Worm (Caenorhabditis elegans): ENCODE measurements around the gene ptrg-1.

The ptrg-1 gene

DNA sequence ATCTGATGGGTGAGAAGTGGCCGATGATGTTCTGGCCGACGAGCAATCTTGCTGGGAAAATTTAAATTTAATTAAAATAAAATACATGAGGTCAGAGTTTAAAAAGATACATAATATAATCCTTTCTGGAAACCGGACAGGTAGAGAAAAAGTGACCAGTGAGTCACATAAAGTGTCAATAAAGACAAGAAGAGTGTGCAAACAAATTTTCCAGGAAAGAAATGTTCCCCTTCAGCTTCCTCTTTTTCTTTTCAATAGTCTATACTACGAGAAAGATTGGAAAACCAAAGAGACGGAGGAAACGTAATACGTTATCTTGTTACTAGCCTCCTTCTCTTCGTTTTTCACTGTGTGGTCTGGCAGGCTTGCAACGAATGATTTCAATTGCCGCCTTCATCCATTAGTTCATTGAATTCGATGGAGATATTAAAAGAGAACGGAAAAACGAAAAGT lies 43.7 kb downstream of the ptrg-1 start, which contains the start of gene tsp-12:
tsp-12 (minus strand) TSS at position 51 of the 453 bp plus-strand sequence.
- no peak for TF ChIP-seq ztf-29 (GFP tag; IDR thresholded peaks at IDR 0.05)

DNA sequence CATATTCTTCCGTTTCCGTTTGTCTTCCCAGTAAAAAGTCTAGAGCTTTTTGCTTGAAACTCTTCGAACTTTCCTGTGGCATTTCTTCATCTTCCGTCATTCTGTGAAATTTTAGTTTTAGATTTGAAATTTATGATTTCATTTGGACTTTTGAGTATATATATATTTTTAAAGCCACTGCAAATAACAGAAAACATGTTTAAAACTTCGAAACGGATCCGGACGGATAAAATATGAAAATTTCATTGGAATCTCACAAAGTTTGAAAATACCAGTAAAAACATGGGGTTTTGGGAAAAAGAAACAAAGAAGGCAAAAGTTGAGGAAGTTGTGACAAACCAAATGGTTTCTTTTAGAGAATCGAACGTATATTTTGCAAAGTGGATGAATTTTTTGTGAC lies 45.3 kb downstream of the ptrg-1 start, which contains the start of gene pigs-1:
pigs-1 (minus strand) TSS at position 101 of the 400 bp plus-strand sequence.
- TF ChIP-seq ref-1 (GFP tag; conservative IDR thresholded peaks at IDR 0.05) (no peak), T22C8.4 (GFP tag; IDR thresholded peaks at IDR 0.05) (no peak), cog-1 (tag; optimal IDR thresholded peaks at IDR 0.05) (no peak), ztf-29 (GFP tag; IDR thresholded peaks at IDR 0.05) (no peak), klf-2 (GFP tag; conservative IDR thresholded peaks at IDR 0.05) (no peak), flt-1 (GFP tag; IDR thresholded peaks at IDR 0.05) (no peak), med-1 (GFP tag; optimal IDR thresholded peaks at IDR 0.05; ENCODE audit: insufficient read depth) (no peak), ztf-23 (GFP tag; IDR thresholded peaks at IDR 0.05) (no peak), tab-1 (GFP tag; IDR thresholded peaks at IDR 0.05) (no peak)

DNA sequence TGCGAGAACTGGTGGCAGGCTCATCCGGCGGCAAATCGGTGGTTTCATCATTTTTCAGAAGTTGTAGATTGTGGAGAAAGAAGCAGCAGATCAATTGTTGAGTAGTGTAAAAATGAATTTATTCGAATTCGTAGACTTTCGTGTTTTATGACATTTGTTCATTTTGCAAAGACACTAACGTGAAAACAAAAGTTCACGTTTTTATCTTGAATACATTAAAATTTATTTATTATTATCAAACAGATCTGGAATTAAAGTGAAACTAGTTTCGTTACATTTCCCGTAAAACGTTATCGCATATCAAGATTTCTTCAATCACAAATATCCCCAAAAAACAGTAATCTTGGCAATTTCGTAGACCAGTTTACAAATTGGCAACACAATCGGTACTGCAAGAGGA lies 47.4 kb downstream of the ptrg-1 start, which contains the start of gene T14G10.8:
T14G10.8 (minus strand) TSS at position 101 of the 400 bp plus-strand sequence.
- TF ChIP-seq flt-1 (GFP tag; IDR thresholded peaks at IDR 0.05) (no peak), cog-1 (tag; optimal IDR thresholded peaks at IDR 0.05) (no peak), tab-1 (GFP tag; IDR thresholded peaks at IDR 0.05) (no peak), ztf-23 (GFP tag; IDR thresholded peaks at IDR 0.05) (no peak), T22C8.4 (GFP tag; IDR thresholded peaks at IDR 0.05) (no peak), ztf-29 (GFP tag; IDR thresholded peaks at IDR 0.05) (no peak), klf-2 (GFP tag; conservative IDR thresholded peaks at IDR 0.05) (no peak), med-1 (GFP tag; optimal IDR thresholded peaks at IDR 0.05; ENCODE audit: insufficient read depth) (no peak), ref-1 (GFP tag; conservative IDR thresholded peaks at IDR 0.05) (no peak)

DNA sequence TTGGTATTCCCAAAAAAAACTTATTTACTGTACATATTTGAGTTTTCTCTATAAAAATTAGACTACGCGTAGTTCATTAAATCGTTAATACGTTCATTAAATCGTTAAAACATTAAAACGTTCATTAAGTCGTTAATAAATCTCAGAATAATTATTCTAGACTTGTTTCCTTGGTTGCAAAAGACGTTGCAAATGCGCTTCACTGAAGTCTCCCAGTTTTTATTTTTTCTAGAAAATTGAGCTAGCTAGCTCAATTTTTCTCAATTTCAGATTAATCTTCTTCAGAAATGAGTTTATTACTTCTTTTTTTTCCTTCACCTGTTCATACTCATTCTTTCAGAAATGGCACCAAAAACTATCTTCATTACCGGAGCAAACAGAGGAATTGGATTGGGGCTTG lies 49.3 kb downstream of the ptrg-1 start:
- TF ChIP-seq cog-1 (tag; optimal IDR thresholded peaks at IDR 0.05) (no peak), med-1 (GFP tag; optimal IDR thresholded peaks at IDR 0.05; ENCODE audit: insufficient read depth) (no peak), klf-2 (GFP tag; conservative IDR thresholded peaks at IDR 0.05) (no peak), ztf-29 (GFP tag; IDR thresholded peaks at IDR 0.05) (no peak), ref-1 (GFP tag; conservative IDR thresholded peaks at IDR 0.05) (no peak)

DNA sequence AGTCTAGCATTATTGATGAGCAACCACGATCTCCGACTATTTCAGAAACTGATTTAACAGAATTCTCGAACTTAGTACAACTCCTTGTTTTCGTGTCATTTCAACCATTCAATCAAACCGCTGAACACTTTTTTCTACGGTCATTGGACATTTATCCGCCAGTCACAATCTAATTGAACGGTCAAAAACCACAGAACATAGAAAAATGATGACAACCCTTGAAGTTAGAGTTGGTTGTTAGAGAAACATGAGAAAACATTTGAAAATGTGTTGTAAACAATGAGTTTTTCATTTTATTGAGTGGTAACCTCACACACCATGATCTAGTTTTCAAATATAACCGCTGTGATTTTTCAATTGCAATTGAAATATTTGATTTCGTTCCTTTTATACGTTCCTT lies 49.8 kb downstream of the ptrg-1 start:
- TF ChIP-seq flt-1 (GFP tag; IDR thresholded peaks at IDR 0.05) (no peak), tab-1 (GFP tag; IDR thresholded peaks at IDR 0.05) (no peak), T22C8.4 (GFP tag; IDR thresholded peaks at IDR 0.05) (no peak), klf-2 (GFP tag; conservative IDR thresholded peaks at IDR 0.05) (no peak)

DNA sequence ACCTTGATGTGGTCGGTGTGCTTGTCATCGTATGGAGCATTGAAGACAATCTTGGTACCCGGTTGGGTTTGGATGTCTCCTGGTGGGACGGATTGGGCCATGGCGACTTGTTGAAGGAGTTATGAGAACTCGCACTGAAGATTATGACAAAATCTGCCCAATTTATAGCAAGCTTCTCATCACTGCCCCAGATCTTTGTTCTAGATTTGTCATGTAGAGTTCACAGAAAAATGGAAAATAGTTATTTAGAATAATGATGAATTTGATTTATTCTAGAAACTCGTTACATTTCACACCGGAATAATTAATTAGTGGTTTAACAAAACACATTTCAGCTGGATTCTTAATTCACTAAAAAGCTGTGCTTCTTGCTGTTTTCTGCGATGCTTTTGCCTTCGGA lies 50.6 kb downstream of the ptrg-1 start, which contains the start of gene msp-38:
msp-38 (minus strand) TSS at position 101 of the 400 bp plus-strand sequence.
- TF ChIP-seq ref-1 (GFP tag; conservative IDR thresholded peaks at IDR 0.05): no peak

DNA sequence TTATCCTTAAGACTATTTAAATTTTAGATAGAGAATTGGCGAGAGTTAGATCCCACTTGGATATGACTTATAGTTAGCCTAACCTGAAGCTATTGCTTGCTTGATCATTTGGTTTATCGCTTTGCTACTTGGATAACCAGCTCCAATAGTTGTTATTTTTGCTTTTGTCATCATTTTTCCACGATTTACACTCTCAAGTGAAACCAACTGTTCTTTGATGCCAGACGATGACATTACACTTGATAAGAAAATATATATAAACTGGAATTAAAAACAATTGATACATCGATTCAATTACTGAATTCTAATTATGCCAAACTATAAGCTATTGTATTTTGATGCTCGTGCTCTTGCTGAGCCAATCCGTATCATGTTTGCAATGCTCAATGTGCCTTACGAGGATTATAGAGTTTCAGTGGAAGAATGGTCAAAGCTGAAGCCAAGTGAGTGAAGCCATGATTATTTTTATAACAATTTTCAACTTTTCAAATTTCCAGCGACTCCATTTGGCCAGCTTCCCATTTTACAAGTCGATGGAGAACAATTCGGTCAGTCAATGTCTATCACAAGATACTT lies 52.2 kb downstream of the ptrg-1 start, which contains the start of the genes gst-2, gst-4 and dhs-12:
gst-2 (minus strand) TSS at position 132 of the 576 bp plus-strand sequence.
gst-4 (plus strand) TSS at position 296 of the 576 bp plus-strand sequence.
dhs-12 (plus strand) TSS at position 526 of the 576 bp plus-strand sequence.
- TF ChIP-seq ref-1 (GFP tag; conservative IDR thresholded peaks at IDR 0.05) (no peak), med-1 (GFP tag; optimal IDR thresholded peaks at IDR 0.05; ENCODE audit: insufficient read depth) (no peak), ztf-29 (GFP tag; IDR thresholded peaks at IDR 0.05) (no peak), flt-1 (GFP tag; IDR thresholded peaks at IDR 0.05) (no peak), ztf-23 (GFP tag; IDR thresholded peaks at IDR 0.05) (no peak), tab-1 (GFP tag; IDR thresholded peaks at IDR 0.05) (no peak), T22C8.4 (GFP tag; IDR thresholded peaks at IDR 0.05) (no peak), klf-2 (GFP tag; conservative IDR thresholded peaks at IDR 0.05) (no peak), cog-1 (tag; optimal IDR thresholded peaks at IDR 0.05) (no peak)

DNA sequence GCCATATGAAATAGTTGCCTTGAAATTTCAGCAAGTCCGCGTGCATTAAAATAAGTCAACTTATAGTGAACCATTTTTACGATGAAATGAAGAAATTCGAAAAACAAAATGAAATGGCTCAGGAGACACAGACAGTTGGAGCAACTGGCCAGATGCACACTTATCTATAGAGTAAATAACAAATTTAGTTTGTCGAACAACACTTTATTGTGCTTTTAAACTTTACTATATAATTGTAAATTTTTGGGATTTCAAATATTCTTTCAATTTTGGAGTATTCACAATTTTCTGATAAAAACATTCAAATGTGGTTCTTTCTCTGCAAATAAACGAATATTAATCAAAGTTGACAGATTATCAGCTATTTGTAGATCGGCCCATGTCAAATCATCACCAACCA lies 54.1 kb downstream of the ptrg-1 start, which contains the start of gene gst-3:
gst-3 (minus strand) TSS at position 101 of the 400 bp plus-strand sequence.
- TF ChIP-seq T22C8.4 (GFP tag; IDR thresholded peaks at IDR 0.05) (no peak), tab-1 (GFP tag; IDR thresholded peaks at IDR 0.05) (no peak), cog-1 (tag; optimal IDR thresholded peaks at IDR 0.05) (no peak), flt-1 (GFP tag; IDR thresholded peaks at IDR 0.05) (no peak)

DNA sequence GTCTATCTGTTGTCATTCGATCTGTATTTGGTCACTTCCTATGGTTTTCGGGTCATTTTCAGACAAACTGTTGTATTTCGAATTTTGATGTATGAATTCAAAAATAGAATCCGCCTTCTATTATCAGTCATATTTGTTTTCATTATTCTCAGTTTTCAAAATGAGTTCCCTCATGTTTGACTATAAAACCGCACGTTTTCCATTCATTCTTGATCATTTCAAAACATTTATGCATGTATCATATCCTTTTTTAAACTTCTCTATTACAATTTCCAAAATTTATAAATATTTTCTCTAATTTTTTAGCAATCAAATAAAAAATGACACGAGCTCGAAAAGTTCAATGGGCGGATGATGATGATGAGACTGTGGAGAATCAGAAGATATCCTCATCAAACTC lies 56.4 kb downstream of the ptrg-1 start, which contains the start of gene K08F4.12:
K08F4.12 (plus strand) TSS at position 301 of the 400 bp plus-strand sequence.
- TF ChIP-seq ztf-29 (GFP tag; IDR thresholded peaks at IDR 0.05) (no peak), cog-1 (tag; optimal IDR thresholded peaks at IDR 0.05) (no peak), flt-1 (GFP tag; IDR thresholded peaks at IDR 0.05) (no peak), ref-1 (GFP tag; conservative IDR thresholded peaks at IDR 0.05) (no peak)

DNA sequence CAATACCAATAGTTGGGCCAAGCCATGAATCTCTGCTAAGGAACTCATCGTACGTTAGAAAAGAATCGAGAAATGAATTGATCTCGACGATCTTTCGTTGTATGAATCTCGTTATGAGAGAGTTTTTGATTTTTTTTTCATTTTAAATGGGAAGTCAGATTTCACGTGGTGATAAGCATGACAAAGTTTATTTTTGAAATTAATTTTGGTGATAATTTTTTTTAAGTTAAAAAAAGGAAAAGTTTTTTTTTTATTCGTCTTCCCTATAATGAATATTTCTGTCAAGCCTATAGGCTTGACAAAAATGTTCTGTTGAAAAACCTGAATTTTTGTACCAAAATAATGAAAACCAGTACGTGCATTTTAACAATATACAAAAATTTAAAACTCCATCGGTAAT lies 58.4 kb downstream of the ptrg-1 start, which contains the start of gene K08F4.5:
K08F4.5 (minus strand) TSS at position 101 of the 400 bp plus-strand sequence.
- no peak for TF ChIP-seq ref-1 (GFP tag; conservative IDR thresholded peaks at IDR 0.05)
- TF ChIP-seq ztf-29 (GFP tag; IDR thresholded peaks at IDR 0.05): no peak
- no peak for TF ChIP-seq ztf-23 (GFP tag; IDR thresholded peaks at IDR 0.05)
- no peak for TF ChIP-seq flt-1 (GFP tag; IDR thresholded peaks at IDR 0.05)
- no peak for TF ChIP-seq med-1 (GFP tag; optimal IDR thresholded peaks at IDR 0.05; ENCODE audit: insufficient read depth)
- no peak for TF ChIP-seq T22C8.4 (GFP tag; IDR thresholded peaks at IDR 0.05)
